Fruit fly (Drosophila melanogaster) whole organism, embryonic: ENCODE results near the gene CG31098.

Experiments used
- Ada2b ChIP-seq: fragments of 200-800 bp; sonication (Bioruptor generic); IDR thresholded peaks from 2 replicates; pipeline ENCODE4 v1.3.6; 2022; ENCODE audit warnings: missing biosample characterization, missing genetic modification characterization
- Antp ChIP-seq: fragments of 200-800 bp; sonication (Bioruptor generic); optimal IDR thresholded peaks from 3 replicates; lab custom pipeline; 2016; ENCODE audit warnings: missing biosample characterization, missing genetic modification characterization
- CG10321 ChIP-seq: fragments of 200-800 bp; sonication (Bioruptor generic); IDR thresholded peaks from 2 replicates; pipeline ENCODE4 v1.3.6; 2022; ENCODE audit warnings: missing biosample characterization, missing genetic modification characterization
- CG12236 ChIP-seq: fragments of 200-800 bp; sonication (Bioruptor generic); optimal IDR thresholded peaks from 2 replicates; lab custom pipeline; 2016; ENCODE audit warnings: missing biosample characterization, missing genetic modification characterization
- CG12391 ChIP-seq: fragments of 200-800 bp; sonication (Bioruptor generic); optimal IDR thresholded peaks from 3 replicates; lab custom pipeline; 2018; ENCODE audit warnings: missing biosample characterization, mild to moderate bottlenecking, missing genetic modification characterization, moderate library complexity
- CG13894 ChIP-seq: fragments of 200-800 bp; sonication (Bioruptor generic); optimal IDR thresholded peaks from 3 replicates; lab custom pipeline; 2018; ENCODE audit warnings: missing biosample characterization, mild to moderate bottlenecking, missing genetic modification characterization, moderate library complexity
- CG14667 ChIP-seq: fragments of 200-800 bp; sonication (Bioruptor generic); IDR thresholded peaks from 2 replicates; pipeline ENCODE4 v1.3.6; 2022; ENCODE audit warnings: missing biosample characterization, missing genetic modification characterization
- CG14965 ChIP-seq: fragments of 200-800 bp; sonication (Bioruptor generic); optimal IDR thresholded peaks from 2 replicates; lab custom pipeline; 2016; ENCODE audit warnings: missing biosample characterization, missing genetic modification characterization, borderline replicate concordance
- CG15601 ChIP-seq: fragments of 200-800 bp; sonication (Bioruptor generic); optimal IDR thresholded peaks from 3 replicates; lab custom pipeline; 2019; ENCODE audit warnings: missing biosample characterization, mild to moderate bottlenecking, missing genetic modification characterization, moderate library complexity
- CG1602 ChIP-seq: fragments of 200-800 bp; sonication (Bioruptor generic); optimal IDR thresholded peaks from 3 replicates; lab custom pipeline; 2016; ENCODE audit warnings: missing biosample characterization, missing genetic modification characterization
- CG1603 ChIP-seq: fragments of 200-800 bp; sonication (Bioruptor generic); optimal IDR thresholded peaks from 2 replicates; lab custom pipeline; 2019; ENCODE audit warnings: missing biosample characterization, mild to moderate bottlenecking, missing genetic modification characterization, moderate library complexity
- CG17186 ChIP-seq: fragments of 200-800 bp; sonication (Bioruptor generic); optimal IDR thresholded peaks from 3 replicates; lab custom pipeline; 2017; ENCODE audit warnings: missing biosample characterization, missing genetic modification reagents, missing genetic modification characterization
- CG18599 ChIP-seq: fragments of 200-800 bp; sonication (Bioruptor generic); optimal IDR thresholded peaks from 3 replicates; lab custom pipeline; 2017; ENCODE audit warnings: missing biosample characterization, missing genetic modification characterization, mild to moderate bottlenecking, moderate library complexity, missing genetic modification reagents
- CG30403 ChIP-seq: fragments of 200-800 bp; sonication (Bioruptor generic); optimal IDR thresholded peaks from 3 replicates; lab custom pipeline; 2016; ENCODE audit warnings: missing biosample characterization, missing genetic modification characterization
- CG30431 ChIP-seq: fragments of 200-800 bp; sonication (Bioruptor generic); optimal IDR thresholded peaks from 2 replicates; lab custom pipeline; 2017; ENCODE audit warnings: missing biosample characterization, missing genetic modification characterization
- CG32772 ChIP-seq: fragments of 200-800 bp; sonication (Bioruptor generic); IDR thresholded peaks from 2 replicates; pipeline ENCODE4 v1.3.6; 2022; ENCODE audit warnings: missing biosample characterization, missing genetic modification characterization
- CG33557 ChIP-seq: fragments of 200-800 bp; sonication (Bioruptor generic); optimal IDR thresholded peaks from 2 replicates; lab custom pipeline; 2019; ENCODE audit warnings: missing biosample characterization, mild to moderate bottlenecking, missing genetic modification characterization, moderate library complexity
- CG8359 ChIP-seq: fragments of 200-800 bp; sonication (Bioruptor generic); optimal IDR thresholded peaks from 2 replicates; lab custom pipeline; 2017; ENCODE audit warnings: missing biosample characterization, mild to moderate bottlenecking, missing genetic modification characterization, borderline replicate concordance
- CG9876 ChIP-seq: fragments of 200-800 bp; sonication (Bioruptor generic); optimal IDR thresholded peaks from 2 replicates; lab custom pipeline; 2016; ENCODE audit warnings: missing biosample characterization, missing genetic modification characterization
- Camta ChIP-seq: fragments of 200-800 bp; sonication (Bioruptor generic); optimal IDR thresholded peaks from 2 replicates; lab custom pipeline; 2016; ENCODE audit warnings: missing biosample characterization, missing genetic modification characterization
- CkIIα-i1 ChIP-seq: fragments of 200-800 bp; sonication (Bioruptor generic); IDR thresholded peaks from 2 replicates; pipeline ENCODE4 v1.3.6; 2022; ENCODE audit warnings: missing biosample characterization, missing genetic modification characterization
- Dad ChIP-seq: fragments of 200-800 bp; sonication (Bioruptor generic); optimal IDR thresholded peaks from 3 replicates; lab custom pipeline; 2016; ENCODE audit warnings: missing biosample characterization, missing genetic modification characterization
- Dip3 ChIP-seq: fragments of 200-800 bp; sonication (Bioruptor generic); optimal IDR thresholded peaks from 3 replicates; lab custom pipeline; 2016; ENCODE audit warnings: missing biosample characterization, missing genetic modification characterization
- HLH3B ChIP-seq: fragments of 200-800 bp; sonication (Bioruptor generic); IDR thresholded peaks from 2 replicates; pipeline ENCODE4 v1.3.6; 2022; ENCODE audit warnings: missing biosample characterization, missing genetic modification characterization
- MBD-R2 ChIP-seq: fragments of 200-800 bp; sonication (Bioruptor generic); IDR thresholded peaks from 2 replicates; pipeline ENCODE4 v1.3.6; 2022; ENCODE audit warnings: missing biosample characterization, missing genetic modification characterization
- Meics ChIP-seq: fragments of 200-800 bp; sonication (Bioruptor generic); optimal IDR thresholded peaks from 2 replicates; lab custom pipeline; 2017; ENCODE audit warnings: missing biosample characterization, mild to moderate bottlenecking, missing genetic modification characterization
- NFAT ChIP-seq: fragments of 200-800 bp; sonication (Bioruptor generic); IDR thresholded peaks from 2 replicates; pipeline ENCODE4 v1.3.6; 2022; ENCODE audit warnings: missing biosample characterization, missing genetic modification characterization
- Neu2 ChIP-seq: fragments of 200-800 bp; sonication (Bioruptor generic); optimal IDR thresholded peaks from 3 replicates; lab custom pipeline; 2016; ENCODE audit warnings: missing biosample characterization, missing genetic modification characterization, borderline replicate concordance
- Pdp1 ChIP-seq, 2 experiments: fragments of 200-800 bp; sonication (Bioruptor generic); optimal IDR thresholded peaks; 3 replicates each; lab custom pipeline; 2016; ENCODE audit warnings: missing biosample characterization in 2 of 2, missing genetic modification characterization in 2 of 2, mild to moderate bottlenecking in 1 of 2, moderate library complexity in 1 of 2
- Scr ChIP-seq: fragments of 200-800 bp; sonication (Bioruptor generic); IDR thresholded peaks from 2 replicates; pipeline ENCODE4 v1.3.6; 2022; ENCODE audit warnings: missing biosample characterization, missing genetic modification characterization; ENCODE audit not compliant: partially characterized antibody
- Sry-β ChIP-seq: fragments of 200-800 bp; sonication (Bioruptor generic); optimal IDR thresholded peaks from 2 replicates; lab custom pipeline; 2018; ENCODE audit warnings: missing biosample characterization, mild to moderate bottlenecking, missing genetic modification characterization, moderate library complexity
- Ssrp ChIP-seq: fragments of 200-800 bp; sonication (Bioruptor generic); optimal IDR thresholded peaks from 2 replicates; lab custom pipeline; 2018; ENCODE audit warnings: missing biosample characterization, mild to moderate bottlenecking, missing genetic modification characterization, moderate library complexity
- ara ChIP-seq: fragments of 200-800 bp; sonication (Bioruptor generic); IDR thresholded peaks from 2 replicates; pipeline ENCODE4 v1.3.6; 2022; ENCODE audit warnings: missing biosample characterization, missing genetic modification characterization
- cad ChIP-seq: fragments of >200 bp; optimal IDR thresholded peaks from 2 replicates; lab custom pipeline; 2017; ENCODE audit warnings: missing biosample characterization, missing genetic modification characterization
- chinmo ChIP-seq: fragments of 200-800 bp; sonication (Bioruptor generic); IDR thresholded peaks from 4 replicates; pipeline ENCODE4 v1.3.6; 2022; ENCODE audit warnings: missing biosample characterization, missing genetic modification characterization; ENCODE audit not compliant: partially characterized antibody
- fd3F ChIP-seq: fragments of 200-800 bp; sonication (Bioruptor generic); optimal IDR thresholded peaks from 2 replicates; lab custom pipeline; 2018; ENCODE audit warnings: missing biosample characterization, mild to moderate bottlenecking, missing genetic modification characterization, moderate library complexity
- gro ChIP-seq: fragments of 200-800 bp; sonication (Bioruptor generic); optimal IDR thresholded peaks from 2 replicates; lab custom pipeline; 2016; ENCODE audit warnings: missing biosample characterization, missing genetic modification characterization
- jumu ChIP-seq: fragments of 200-800 bp; sonication (Bioruptor generic); optimal IDR thresholded peaks from 3 replicates; lab custom pipeline; 2016; ENCODE audit warnings: missing biosample characterization, missing genetic modification characterization
- kni ChIP-seq: fragments of 200-800 bp; sonication (Bioruptor generic); optimal IDR thresholded peaks from 3 replicates; lab custom pipeline; 2017; ENCODE audit warnings: mild to moderate bottlenecking, missing biosample characterization, missing genetic modification reagents, missing genetic modification characterization
- lab ChIP-seq: fragments of 200-800 bp; sonication (Bioruptor generic); optimal IDR thresholded peaks from 3 replicates; lab custom pipeline; 2017; ENCODE audit warnings: missing biosample characterization, missing genetic modification characterization, mild to moderate bottlenecking, moderate library complexity, missing genetic modification reagents
- lilli ChIP-seq: fragments of 200-800 bp; sonication (Bioruptor generic); optimal IDR thresholded peaks from 3 replicates; lab custom pipeline; 2016; ENCODE audit warnings: missing biosample characterization, missing genetic modification characterization
- lmd ChIP-seq: fragments of 200-800 bp; sonication (Bioruptor generic); IDR thresholded peaks from 2 replicates; pipeline ENCODE4 v1.3.6; 2022; ENCODE audit warnings: missing biosample characterization, missing genetic modification characterization
- mam ChIP-seq: fragments of 200-800 bp; sonication (Bioruptor generic); optimal IDR thresholded peaks from 3 replicates; lab custom pipeline; 2016; ENCODE audit warnings: missing biosample characterization, missing genetic modification characterization
- pfk ChIP-seq: fragments of 200-800 bp; sonication (Bioruptor generic); optimal IDR thresholded peaks from 2 replicates; lab custom pipeline; 2018; ENCODE audit warnings: missing biosample characterization, mild to moderate bottlenecking, missing genetic modification characterization, moderate library complexity
- prd ChIP-seq, 3 experiments: fragments of >200 bp in 2 of 3; fragments of 200-800 bp in 1 of 3; sonication (Bioruptor generic) in 1 of 3; optimal IDR thresholded peaks in 2 of 3; IDR thresholded peaks in 1 of 3; 2 replicates in 2 of 3; 3 replicates in 1 of 3; pipeline versions ENCODE4 v1.3.6 to Lab custom; 2017 to 2022; ENCODE audit warnings: missing biosample characterization in 1 of 3, missing genetic modification characterization in 1 of 3
- sens-2 ChIP-seq: fragments of 200-800 bp; sonication (Bioruptor generic); IDR thresholded peaks from 2 replicates; pipeline ENCODE4 v1.3.6; 2022; ENCODE audit warnings: missing biosample characterization, missing genetic modification characterization
- tgo ChIP-seq: fragments of 200-800 bp; sonication (Bioruptor generic); IDR thresholded peaks from 3 replicates; pipeline ENCODE4 v1.3.6; 2022; ENCODE audit warnings: missing biosample characterization, missing genetic modification characterization
- toy ChIP-seq: fragments of 200-800 bp; sonication (Bioruptor generic); IDR thresholded peaks from 2 replicates; pipeline ENCODE4 v1.3.6; 2022; ENCODE audit warnings: missing biosample characterization, missing genetic modification characterization
- vvl ChIP-seq: fragments of 200-800 bp; sonication (Bioruptor generic); IDR thresholded peaks from 2 replicates; pipeline ENCODE4 v1.3.6; 2022; ENCODE audit warnings: missing biosample characterization, missing genetic modification characterization
- wor ChIP-seq: fragments of 200-800 bp; sonication (Bioruptor generic); IDR thresholded peaks from 2 replicates; pipeline ENCODE4 v1.3.6; 2022; ENCODE audit warnings: missing biosample characterization, missing genetic modification characterization

Gene CG31098

DNA sequence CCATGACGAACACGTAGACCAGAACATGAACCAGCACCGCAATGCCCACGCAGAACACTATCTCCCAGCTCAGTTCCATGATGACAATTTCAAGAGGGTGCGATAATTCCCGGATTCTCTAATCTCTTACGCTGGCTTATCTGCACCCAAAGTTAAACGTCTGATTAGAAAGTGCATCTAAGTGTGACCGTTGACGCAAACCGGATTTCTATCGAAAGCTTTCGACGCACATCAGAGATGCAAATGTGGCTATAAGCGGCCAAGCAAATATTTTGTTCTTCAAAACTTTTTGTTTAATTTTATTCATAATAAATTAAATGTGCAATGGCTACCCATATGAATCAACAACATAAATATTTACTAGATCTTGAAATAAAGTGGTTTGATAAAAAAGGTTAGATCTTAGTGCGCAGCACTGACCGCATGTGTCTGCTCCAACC is 30.4 kb downstream of the CG31098 start, which contains the start of the genes Kdsr and CG11858 (continued):
- TF ChIP-seq MBD-R2 (GFP tag; lab: Robert Waterston, UW) (peak; percentile 86), CG32772 (GFP tag; lab: Robert Waterston, UW) (peak; percentile 68), CG1603 (tag; lab: Kevin White, UChicago) (peak; percentile 57), CG10321 (GFP tag; lab: Robert Waterston, UW) (no peak), Camta (GFP tag; lab: Kevin White, UChicago) (peak; percentile 16), CG8359 (peak; percentile 16), mam (GFP tag; lab: Kevin White, UChicago) (peak; percentile 48), HLH3B (peak; percentile 21; the same call in 1 of the 2 replicates), lmd (GFP tag; lab: Robert Waterston, UW) (peak; percentile 64), ara (GFP tag; lab: Robert Waterston, UW) (peak; percentile 57; the same call in 1 of the 2 replicates), chinmo (GFP tag; lab: Robert Waterston, UW) (peak; percentile 95), Sry-β (GFP tag; lab: Kevin White, UChicago) (peak; percentile 99), Dad (GFP tag; lab: Kevin White, UChicago) (peak; percentile 60), CG30431 (GFP tag; lab: Kevin White, UChicago) (no peak), tgo (GFP tag; lab: Robert Waterston, UW) (peak; percentile 77), wor (GFP tag; lab: Robert Waterston, UW) (peak; percentile 46; the same call in 1 of the 2 replicates), Antp (GFP tag; lab: Kevin White, UChicago) (peak; percentile 28), fd3F (GFP tag; lab: Kevin White, UChicago) (peak; percentile 47), kni (GFP tag; lab: Kevin White, UChicago) (peak; percentile 6), CG15601 (tag; lab: Kevin White, UChicago) (peak; percentile 56), gro (GFP tag; lab: Kevin White, UChicago) (peak; percentile 58), CG17186 (peak; percentile 92), CkIIα-i1 (no peak), CG14667 (GFP tag; lab: Robert Waterston, UW) (peak; percentile 50; the same call in 1 of the 2 replicates), CG13894 (tag; lab: Kevin White, UChicago) (peak; percentile 57), cad (GFP tag; lab: Kevin White, UChicago) (no peak), CG1602 (GFP tag; lab: Kevin White, UChicago) (peak; percentile 12), CG30403 (GFP tag; lab: Kevin White, UChicago) (peak; percentile 82), Pdp1 (GFP tag; optimal IDR thresholded peaks at IDR 0.05; lab: Kevin White, UChicago) (peak; percentile 63 to 70), CG9876 (GFP tag; lab: Kevin White, UChicago) (no peak), jumu (GFP tag; lab: Kevin White, UChicago) (peak; percentile 44), NFAT (GFP tag; lab: Robert Waterston, UW) (peak; percentile 39; the same call in 1 of the 2 replicates), lab (GFP tag; lab: Kevin White, UChicago) (no peak), toy (GFP tag; lab: Robert Waterston, UW) (no peak), CG18599 (GFP tag; lab: Kevin White, UChicago) (no peak), pfk (GFP tag; lab: Kevin White, UChicago) (no peak), Ada2b (peak; percentile 57; the same call in 1 of the 2 replicates), Dip3 (peak; percentile 50), vvl (GFP tag; lab: Robert Waterston, UW) (peak; percentile 91), Ssrp (tag; lab: Kevin White, UChicago) (peak; percentile 57), lilli (peak; percentile 83), Neu2 (no peak), CG12391 (peak; percentile 79), CG33557 (GFP tag; lab: Kevin White, UChicago) (peak; percentile 26), Scr (peak; percentile 40), CG14965 (no peak), prd (optimal IDR thresholded peaks at IDR 0.05; lab: Kevin White, UChicago) (no peak), prd (GFP tag; IDR thresholded peaks at IDR 0.05; lab: Robert Waterston, UW) (peak; percentile 85), CG12236 (GFP tag; lab: Kevin White, UChicago) (no peak), sens-2 (no peak), Meics (GFP tag; lab: Kevin White, UChicago) (peak; percentile 61)
